Fruit fly (Drosophila melanogaster): ENCODE data around the gene CG44815.

The CG44815 gene

DNA sequence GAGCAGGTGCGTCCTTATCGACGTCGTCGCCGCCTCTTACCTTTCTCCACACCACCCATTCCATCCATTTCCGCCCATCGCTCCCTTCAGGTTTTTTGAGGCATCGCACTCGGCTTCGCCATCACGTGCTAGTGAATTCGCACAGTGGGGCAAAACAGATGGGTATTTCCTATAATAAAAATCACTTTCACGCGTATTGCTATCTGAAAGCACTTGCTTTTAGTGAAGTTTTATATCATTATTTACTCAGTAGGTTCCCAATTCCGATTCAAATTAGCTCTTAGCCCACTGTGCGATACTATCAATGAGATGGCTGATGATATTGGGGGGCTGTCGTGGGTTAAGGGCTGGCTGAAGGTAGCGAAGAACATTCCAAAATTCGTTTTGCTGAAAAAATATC lies 30.0 kb downstream of the CG44815 start (continued):
- TF ChIP-seq CG10147 (GFP tag; optimal IDR thresholded peaks at IDR 0.05) (no peak), fru (optimal IDR thresholded peaks at IDR 0.05) (no peak), Hmx (GFP tag; optimal IDR thresholded peaks at IDR 0.05) (no peak), CG14050 (GFP tag; IDR thresholded peaks at IDR 0.05) (peak; percentile 62; the same call in 2 of the 3 replicates), schlank (tag; optimal IDR thresholded peaks at IDR 0.05) (peak; percentile 14), Hmr (GFP tag; optimal IDR thresholded peaks at IDR 0.05) (peak; percentile 75), Blimp-1 (GFP tag; optimal IDR thresholded peaks at IDR 0.05) (peak; percentile 68), bowl (GFP tag; IDR thresholded peaks at IDR 0.05) (no peak), NFAT (GFP tag; IDR thresholded peaks at IDR 0.05) (peak; percentile 51; the same call in 1 of the 2 replicates), caup (GFP tag; optimal IDR thresholded peaks at IDR 0.05; ENCODE audit: severe bottlenecking) (peak; percentile 68), Neu2 (GFP tag; optimal IDR thresholded peaks at IDR 0.05; ENCODE audit: borderline replicate concordance) (no peak), bab2 (GFP tag; optimal IDR thresholded peaks at IDR 0.05) (peak; percentile 49), Nf-YA (GFP tag; IDR thresholded peaks at IDR 0.05) (no peak), pan (optimal IDR thresholded peaks at IDR 0.05) (no peak), pan (GFP tag; optimal IDR thresholded peaks at IDR 0.05 in 1 of 2, IDR thresholded peaks at IDR 0.05 in 1 of 2) (peak in 1 of 2 experiments; percentile 81), hb (GFP tag; IDR thresholded peaks at IDR 0.05; ENCODE audit: partially characterized antibody) (no peak), sens (GFP tag) (peak; percentile 95), Hey (tag; optimal IDR thresholded peaks at IDR 0.05) (peak; percentile 2), CG12219 (GFP tag; optimal IDR thresholded peaks at IDR 0.05) (peak; percentile 58), CG15696 (tag; optimal IDR thresholded peaks at IDR 0.05) (no peak), CG2199 (GFP tag; IDR thresholded peaks at IDR 0.05) (no peak), CG13123 (GFP tag; optimal IDR thresholded peaks at IDR 0.05) (no peak), salm (tag; optimal IDR thresholded peaks at IDR 0.05) (no peak), gce (GFP tag; IDR thresholded peaks at IDR 0.05) (peak; percentile 62; the same call in 1 of the 3 replicates), BEAF-32 (GFP tag; optimal IDR thresholded peaks at IDR 0.05) (no peak), lbe (GFP tag; optimal IDR thresholded peaks at IDR 0.05) (no peak), CG42726 (GFP tag; IDR thresholded peaks at IDR 0.05; ENCODE audit: partially characterized antibody) (no peak), pho (GFP tag; optimal IDR thresholded peaks at IDR 0.05) (peak; percentile 23), CG4854 (GFP tag; optimal IDR thresholded peaks at IDR 0.05) (peak; percentile 1)

DNA sequence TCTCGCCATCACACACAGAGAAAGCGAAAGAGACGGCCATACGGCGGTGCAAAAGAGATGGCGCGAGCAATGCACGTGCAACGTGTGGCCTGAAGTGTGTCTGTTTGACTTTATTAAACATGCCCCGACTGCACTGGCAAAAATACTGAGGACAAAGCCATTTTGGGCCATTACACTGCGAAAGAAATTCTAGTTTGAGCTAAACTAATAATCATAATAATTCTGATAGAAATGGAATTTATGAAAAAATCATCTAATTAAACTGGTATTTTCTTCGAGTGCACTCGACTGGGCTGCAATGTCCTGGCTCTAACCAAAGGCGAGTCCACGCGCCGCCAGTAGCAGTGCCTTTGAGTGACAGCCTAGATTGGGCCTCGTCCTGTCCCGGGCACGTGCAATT lies 45.0 kb downstream of the CG44815 start:
- TF ChIP-seq Rfx (GFP tag; IDR thresholded peaks at IDR 0.05) = no peak
- 0 out of 2 replicates have a peak, but pooled peaks have one; percentile 19 for TF ChIP-seq sisA (GFP tag; IDR thresholded peaks at IDR 0.05)
- no peak for TF ChIP-seq CG3838 (GFP tag; optimal IDR thresholded peaks at IDR 0.05)
- no peak for TF ChIP-seq stc (GFP tag; IDR thresholded peaks at IDR 0.05)
- no peak for TF ChIP-seq CG10209 (GFP tag; optimal IDR thresholded peaks at IDR 0.05)
- TF ChIP-seq Drgx (GFP tag; IDR thresholded peaks at IDR 0.05) = peak; percentile 57; the same call in 1 of the 2 replicates
- no peak for TF ChIP-seq wdn (GFP tag; IDR thresholded peaks at IDR 0.05)
- no peak for TF ChIP-seq her (GFP tag; optimal IDR thresholded peaks at IDR 0.05)
- no peak for TF ChIP-seq Ptx1 (GFP tag; IDR thresholded peaks at IDR 0.05)
- TF ChIP-seq CG31441 (GFP tag; IDR thresholded peaks at IDR 0.05) = no peak
- TF ChIP-seq vnd (GFP tag; IDR thresholded peaks at IDR 0.05; ENCODE audit: partially characterized antibody) = no peak
- TF ChIP-seq Scr (GFP tag; IDR thresholded peaks at IDR 0.05; ENCODE audit: partially characterized antibody) = no peak
